Worm (Caenorhabditis elegans) whole organism, L2 larva: ENCODE data around the gene arx-3.

ENCODE experiments used
- ZK546.5 ChIP-seq: sonication (generic microtip); optimal IDR thresholded peaks from 2 replicates; lab custom pipeline; 2017; ENCODE audit warnings: missing biosample characterization, missing genetic modification characterization
- ama-1 ChIP-seq: fragments of 150-350 bp; optimal IDR thresholded peaks from 2 replicates; lab custom pipeline; 2018; ENCODE audit warnings: inconsistent platforms
- crh-2 ChIP-seq: sonication (generic microtip); optimal IDR thresholded peaks from 2 replicates; lab custom pipeline; 2017; ENCODE audit warnings: missing biosample characterization, missing genetic modification characterization
- elt-3 ChIP-seq: sonication (generic microtip); optimal IDR thresholded peaks from 2 replicates; lab custom pipeline; 2017; ENCODE audit warnings: missing biosample characterization, missing genetic modification characterization
- fos-1 ChIP-seq: fragments of 150-350 bp; optimal IDR thresholded peaks from 2 replicates; lab custom pipeline; 2014; ENCODE audit warnings: missing biosample characterization, missing genetic modification characterization
- mdl-1 ChIP-seq, 2 experiments: fragments of 150-350 bp in 1 of 2; sonication (generic microtip) in 1 of 2; optimal IDR thresholded peaks; 2 replicates each; lab custom pipeline; 2017; ENCODE audit warnings: missing biosample characterization in 2 of 2, missing genetic modification characterization in 2 of 2
- nhr-77 ChIP-seq: fragments of 150-350 bp; optimal IDR thresholded peaks from 2 replicates; lab custom pipeline; 2014; ENCODE audit warnings: missing biosample characterization, missing genetic modification characterization
- snpc-4 ChIP-seq: fragments of 150-350 bp; optimal IDR thresholded peaks from 2 replicates; lab custom pipeline; 2014; ENCODE audit warnings: missing biosample characterization, missing genetic modification characterization

- TF ChIP-seq elt-3 (no peak), fos-1 (tag; lab: Kevin White, UChicago) (no peak), ZK546.5 (tag; lab: Kevin White, UChicago) (no peak), ama-1 (lab: Kevin White, UChicago) (no peak), snpc-4 (tag; lab: Kevin White, UChicago) (no peak), mdl-1 (tag; optimal IDR thresholded peaks at IDR 0.05; lab: Kevin White, UChicago) (no peak), crh-2 (tag; lab: Kevin White, UChicago) (no peak), nhr-77 (no peak)
Observed at ce11 chrIII:12037217-12037616, 21.0 kb downstream of the arx-3 start.
